Fruit fly (Drosophila melanogaster) whole organism, embryonic: ENCODE data around the gene Drsl5.
A peak's percentile ranks its signal among the peaks of the same experiment; 100 is the strongest.

ENCODE experiments used
- Atf3 ChIP-seq: fragments of 200-800 bp; sonication (Bioruptor generic); optimal IDR thresholded peaks from 3 replicates; lab custom pipeline; 2016; ENCODE audit warnings: missing biosample characterization, missing genetic modification characterization
- CG10654 ChIP-seq: fragments of 200-800 bp; sonication (Bioruptor generic); optimal IDR thresholded peaks from 2 replicates; lab custom pipeline; 2016; ENCODE audit warnings: missing biosample characterization, missing genetic modification characterization
- CG12071 ChIP-seq: fragments of 200-800 bp; sonication (Bioruptor generic); optimal IDR thresholded peaks from 3 replicates; lab custom pipeline; 2018; ENCODE audit warnings: missing biosample characterization, mild to moderate bottlenecking, missing genetic modification characterization
- CG13123 ChIP-seq: fragments of 200-800 bp; sonication (Bioruptor generic); optimal IDR thresholded peaks from 2 replicates; lab custom pipeline; 2016; ENCODE audit warnings: missing biosample characterization, missing genetic modification characterization
- CG14860 ChIP-seq: fragments of 200-800 bp; sonication (Bioruptor generic); IDR thresholded peaks from 3 replicates; pipeline ENCODE4 v1.3.6; 2022; ENCODE audit warnings: missing biosample characterization, missing genetic modification characterization; ENCODE audit not compliant: partially characterized antibody
- CG17359 ChIP-seq: fragments of 200-800 bp; sonication (Bioruptor generic); optimal IDR thresholded peaks from 3 replicates; lab custom pipeline; 2018; ENCODE audit warnings: missing biosample characterization, mild to moderate bottlenecking, missing genetic modification characterization, moderate library complexity
- CG17568 ChIP-seq: fragments of 200-800 bp; sonication (Bioruptor generic); optimal IDR thresholded peaks from 2 replicates; lab custom pipeline; 2018; ENCODE audit warnings: missing biosample characterization, mild to moderate bottlenecking, missing genetic modification characterization, moderate library complexity
- CG17612 ChIP-seq: fragments of 200-800 bp; sonication (Bioruptor generic); IDR thresholded peaks from 2 replicates; pipeline ENCODE4 v1.3.6; 2022; ENCODE audit warnings: missing biosample characterization, missing genetic modification characterization
- CG18619 ChIP-seq: fragments of 200-800 bp; sonication (Bioruptor generic); optimal IDR thresholded peaks from 3 replicates; lab custom pipeline; 2017; ENCODE audit warnings: missing biosample characterization, mild to moderate bottlenecking, missing genetic modification characterization
- CG2116 ChIP-seq: fragments of 200-800 bp; sonication (Bioruptor generic); optimal IDR thresholded peaks from 3 replicates; lab custom pipeline; 2018; ENCODE audit warnings: missing biosample characterization, mild to moderate bottlenecking, missing genetic modification characterization
- CG30403 ChIP-seq: fragments of 200-800 bp; sonication (Bioruptor generic); optimal IDR thresholded peaks from 3 replicates; lab custom pipeline; 2016; ENCODE audit warnings: missing biosample characterization, missing genetic modification characterization
- CG32532 ChIP-seq: fragments of 200-800 bp; sonication (Bioruptor generic); IDR thresholded peaks from 2 replicates; pipeline ENCODE4 v1.3.6; 2022; ENCODE audit warnings: missing biosample characterization, missing genetic modification characterization
- CG4854 ChIP-seq: fragments of 200-800 bp; sonication (Bioruptor generic); optimal IDR thresholded peaks from 2 replicates; lab custom pipeline; 2016; ENCODE audit warnings: missing biosample characterization, missing genetic modification characterization, inconsistent platforms
- CG6854 ChIP-seq: fragments of 200-800 bp; sonication (Bioruptor generic); optimal IDR thresholded peaks from 3 replicates; lab custom pipeline; 2017; ENCODE audit warnings: missing biosample characterization, mild to moderate bottlenecking, missing genetic modification characterization
- CG7271 ChIP-seq: fragments of 200-800 bp; sonication (Bioruptor generic); optimal IDR thresholded peaks from 2 replicates; lab custom pipeline; 2018; ENCODE audit warnings: missing biosample characterization, mild to moderate bottlenecking, missing genetic modification characterization, moderate library complexity
- CG8478 ChIP-seq: fragments of >200 bp; optimal IDR thresholded peaks from 2 replicates; lab custom pipeline; 2018
- CG9215 ChIP-seq: fragments of 200-800 bp; sonication (Bioruptor generic); IDR thresholded peaks from 2 replicates; pipeline ENCODE4 v1.3.6; 2022; ENCODE audit warnings: missing biosample characterization, missing genetic modification characterization
- CG9437 ChIP-seq: fragments of 200-800 bp; sonication (Bioruptor generic); optimal IDR thresholded peaks from 2 replicates; lab custom pipeline; 2018; ENCODE audit warnings: missing biosample characterization, mild to moderate bottlenecking, missing genetic modification characterization
- CG9727 ChIP-seq: fragments of 200-800 bp; sonication (Bioruptor generic); optimal IDR thresholded peaks from 3 replicates; lab custom pipeline; 2017; ENCODE audit warnings: missing biosample characterization, mild to moderate bottlenecking, missing genetic modification characterization
- Camta ChIP-seq: fragments of 200-800 bp; sonication (Bioruptor generic); optimal IDR thresholded peaks from 2 replicates; lab custom pipeline; 2016; ENCODE audit warnings: missing biosample characterization, missing genetic modification characterization
- Dad ChIP-seq: fragments of 200-800 bp; sonication (Bioruptor generic); optimal IDR thresholded peaks from 3 replicates; lab custom pipeline; 2016; ENCODE audit warnings: missing biosample characterization, missing genetic modification characterization
- Dp ChIP-seq: fragments of 200-800 bp; sonication (Bioruptor generic); optimal IDR thresholded peaks from 2 replicates; lab custom pipeline; 2018; ENCODE audit warnings: missing biosample characterization, mild to moderate bottlenecking, missing genetic modification characterization, moderate library complexity
- H15 ChIP-seq: fragments of 200-800 bp; sonication (Bioruptor generic); IDR thresholded peaks from 3 replicates; pipeline ENCODE4 v1.3.6; 2022; ENCODE audit warnings: missing biosample characterization, missing genetic modification characterization
- HmgD ChIP-seq: fragments of 200-800 bp; sonication (Bioruptor generic); optimal IDR thresholded peaks from 3 replicates; lab custom pipeline; 2016; ENCODE audit warnings: missing biosample characterization, missing genetic modification characterization
- Hr51 ChIP-seq, 2 experiments: fragments of 200-800 bp; sonication (Bioruptor generic); optimal IDR thresholded peaks; 2 replicates in 1 of 2; 3 replicates in 1 of 2; lab custom pipeline; 2016 to 2018; ENCODE audit warnings: missing biosample characterization in 2 of 2, missing genetic modification characterization in 2 of 2, mild to moderate bottlenecking in 1 of 2, moderate library complexity in 1 of 2
- Kr ChIP-seq: fragments of 200-800 bp; sonication (Bioruptor generic); optimal IDR thresholded peaks from 2 replicates; lab custom pipeline; 2017; ENCODE audit warnings: missing biosample characterization, mild to moderate bottlenecking, missing genetic modification characterization
- MTF-1 ChIP-seq: fragments of 200-800 bp; sonication (Bioruptor generic); optimal IDR thresholded peaks from 2 replicates; lab custom pipeline; 2018; ENCODE audit warnings: missing biosample characterization, mild to moderate bottlenecking, missing genetic modification characterization, borderline replicate concordance
- Mes4 ChIP-seq: fragments of 200-800 bp; sonication (Bioruptor generic); optimal IDR thresholded peaks from 2 replicates; lab custom pipeline; 2016; ENCODE audit warnings: missing biosample characterization, missing genetic modification characterization
- Neu2 ChIP-seq: fragments of 200-800 bp; sonication (Bioruptor generic); optimal IDR thresholded peaks from 3 replicates; lab custom pipeline; 2016; ENCODE audit warnings: missing biosample characterization, missing genetic modification characterization, borderline replicate concordance
- Oaz ChIP-seq: fragments of 200-800 bp; sonication (Bioruptor generic); IDR thresholded peaks from 2 replicates; pipeline ENCODE4 v1.3.6; 2022; ENCODE audit warnings: missing biosample characterization, missing genetic modification characterization
- Pdp1 ChIP-seq, 2 experiments: fragments of 200-800 bp; sonication (Bioruptor generic); optimal IDR thresholded peaks; 3 replicates each; lab custom pipeline; 2016; ENCODE audit warnings: missing biosample characterization in 2 of 2, missing genetic modification characterization in 2 of 2, mild to moderate bottlenecking in 1 of 2, moderate library complexity in 1 of 2
- Scr ChIP-seq: fragments of 200-800 bp; sonication (Bioruptor generic); IDR thresholded peaks from 2 replicates; pipeline ENCODE4 v1.3.6; 2022; ENCODE audit warnings: missing biosample characterization, missing genetic modification characterization; ENCODE audit not compliant: partially characterized antibody
- Trl ChIP-seq, 3 experiments: fragments of >200 bp in 2 of 3; fragments of 200-800 bp in 1 of 3; sonication (Bioruptor generic) in 1 of 3; optimal IDR thresholded peaks; 2 replicates in 1 of 3; 3 replicates in 2 of 3; lab custom pipeline; 2016 to 2017; ENCODE audit warnings: missing biosample characterization in 1 of 3, missing genetic modification characterization in 1 of 3
- aop ChIP-seq: fragments of 200-800 bp; sonication (Bioruptor generic); IDR thresholded peaks from 2 replicates; pipeline ENCODE4 v1.3.6; 2022; ENCODE audit warnings: missing biosample characterization, missing genetic modification characterization
- ap ChIP-seq: fragments of 200-800 bp; sonication (Bioruptor generic); IDR thresholded peaks from 2 replicates; pipeline ENCODE4 v1.3.6; 2022; ENCODE audit warnings: missing biosample characterization, missing genetic modification characterization
- bbx ChIP-seq: fragments of 200-800 bp; sonication (Bioruptor generic); IDR thresholded peaks from 2 replicates; pipeline ENCODE4 v1.3.6; 2022; ENCODE audit warnings: missing biosample characterization, missing genetic modification characterization; ENCODE audit not compliant: partially characterized antibody
- bigmax ChIP-seq: fragments of 200-800 bp; sonication (Bioruptor generic); optimal IDR thresholded peaks from 2 replicates; lab custom pipeline; 2018; ENCODE audit warnings: missing biosample characterization, mild to moderate bottlenecking, missing genetic modification characterization
- br ChIP-seq: fragments of >200 bp; optimal IDR thresholded peaks from 2 replicates; lab custom pipeline; 2017
- chn ChIP-seq: fragments of 200-800 bp; sonication (Bioruptor generic); optimal IDR thresholded peaks from 2 replicates; lab custom pipeline; 2016; ENCODE audit warnings: missing biosample characterization, missing genetic modification characterization
- crc ChIP-seq: fragments of 200-800 bp; sonication (Bioruptor generic); optimal IDR thresholded peaks from 2 replicates; lab custom pipeline; 2016; ENCODE audit warnings: missing biosample characterization, missing genetic modification characterization
- crol ChIP-seq: fragments of 200-800 bp; sonication (Bioruptor generic); IDR thresholded peaks from 2 replicates; pipeline ENCODE4 v1.3.6; 2022; ENCODE audit warnings: missing biosample characterization, missing genetic modification characterization
- dan ChIP-seq: fragments of 200-800 bp; sonication (Bioruptor generic); IDR thresholded peaks from 2 replicates; pipeline ENCODE4 v1.3.6; 2022; ENCODE audit warnings: missing biosample characterization, missing genetic modification characterization
- inv ChIP-seq: fragments of 200-800 bp; sonication (Bioruptor generic); IDR thresholded peaks from 2 replicates; pipeline ENCODE4 v1.3.6; 2022; ENCODE audit warnings: missing biosample characterization, missing genetic modification characterization; ENCODE audit not compliant: partially characterized antibody
- oc ChIP-seq: fragments of 200-800 bp; sonication (Bioruptor generic); optimal IDR thresholded peaks from 2 replicates; lab custom pipeline; 2018; ENCODE audit warnings: missing biosample characterization, mild to moderate bottlenecking, missing genetic modification characterization, moderate library complexity
- salm ChIP-seq: fragments of 200-800 bp; sonication (Bioruptor generic); optimal IDR thresholded peaks from 2 replicates; lab custom pipeline; 2018; ENCODE audit warnings: missing biosample characterization, mild to moderate bottlenecking, missing genetic modification characterization
- scrt ChIP-seq: fragments of 200-800 bp; sonication (Bioruptor generic); optimal IDR thresholded peaks from 2 replicates; lab custom pipeline; 2018; ENCODE audit warnings: missing biosample characterization, mild to moderate bottlenecking, missing genetic modification characterization, moderate library complexity
- sim ChIP-seq: fragments of 200-800 bp; sonication (Bioruptor generic); IDR thresholded peaks from 2 replicates; pipeline ENCODE4 v1.3.6; 2022; ENCODE audit warnings: missing biosample characterization, missing genetic modification characterization
- slbo ChIP-seq: fragments of 200-800 bp; sonication (Bioruptor generic); IDR thresholded peaks from 2 replicates; pipeline ENCODE4 v1.3.6; 2022; ENCODE audit warnings: missing biosample characterization, missing genetic modification characterization
- sr ChIP-seq: fragments of 200-800 bp; sonication (Bioruptor generic); IDR thresholded peaks from 3 replicates; pipeline ENCODE4 v1.3.6; 2022; ENCODE audit warnings: missing biosample characterization, missing genetic modification characterization
- trh ChIP-seq: fragments of 200-800 bp; sonication (Bioruptor generic); optimal IDR thresholded peaks from 2 replicates; lab custom pipeline; 2016; ENCODE audit warnings: missing biosample characterization, missing genetic modification characterization
- zfh1 ChIP-seq: fragments of 200-800 bp; sonication (Bioruptor generic); IDR thresholded peaks from 3 replicates; pipeline ENCODE4 v1.3.6; 2022; ENCODE audit warnings: missing biosample characterization, missing genetic modification characterization

Drsl5 gene

dm6 chr3L:3319223-3319643 is 2.7 kb downstream of the Drsl5 start, which contains the start of the genes PIG-C, CG12016 and Dpm2 (continued):
- TF ChIP-seq sim (no peak), Dp (GFP tag; lab: Kevin White, UChicago) (peak; percentile 54), aop (GFP tag; lab: Robert Waterston, UW) (no peak), bigmax (no peak), Scr (GFP tag; lab: Robert Waterston, UW) (peak; percentile 98), crol (no peak), Dad (GFP tag; lab: Kevin White, UChicago) (peak; percentile 57), CG17359 (tag; lab: Kevin White, UChicago) (peak; percentile 48), crc (GFP tag; lab: Kevin White, UChicago) (no peak), dan (GFP tag; lab: Robert Waterston, UW) (no peak), chn (GFP tag; lab: Kevin White, UChicago) (peak; percentile 77), Mes4 (GFP tag; lab: Kevin White, UChicago) (peak; percentile 41), CG7271 (tag; lab: Kevin White, UChicago) (no peak), CG17612 (GFP tag; lab: Robert Waterston, UW) (no peak), MTF-1 (GFP tag; lab: Kevin White, UChicago) (peak; percentile 6), CG18619 (peak; percentile 47), Camta (peak; percentile 54), scrt (GFP tag; lab: Kevin White, UChicago) (no peak), bbx (GFP tag; lab: Robert Waterston, UW) (peak; percentile 95), br (lab: Kevin White, UChicago) (no peak), Atf3 (GFP tag; lab: Kevin White, UChicago) (peak; percentile 45), CG4854 (GFP tag; lab: Kevin White, UChicago) (peak; percentile 52), CG12071 (no peak), CG2116 (GFP tag; lab: Kevin White, UChicago) (peak; percentile 82), H15 (GFP tag; lab: Robert Waterston, UW) (0 out of 3 replicates have a peak, but pooled peaks have one; percentile 32), CG30403 (GFP tag; lab: Kevin White, UChicago) (peak; percentile 86), Pdp1 (GFP tag; optimal IDR thresholded peaks at IDR 0.05; lab: Kevin White, UChicago) (peak; percentile 68 to 89), CG6854 (GFP tag; lab: Kevin White, UChicago) (no peak), HmgD (GFP tag; lab: Kevin White, UChicago) (peak; percentile 74), CG14860 (GFP tag; lab: Robert Waterston, UW) (peak; percentile 96), Neu2 (no peak), oc (tag; lab: Kevin White, UChicago) (no peak), CG32532 (peak; percentile 73), CG17568 (no peak), Oaz (peak; percentile 47; the same call in 1 of the 2 replicates), CG13123 (GFP tag; lab: Kevin White, UChicago) (peak; percentile 50), sr (GFP tag; lab: Robert Waterston, UW) (no peak), Hr51 (GFP tag; optimal IDR thresholded peaks at IDR 0.05; lab: Kevin White, UChicago) (peak in 1 of 2 experiments; percentile 55), CG9727 (GFP tag; lab: Kevin White, UChicago) (peak; percentile 50), zfh1 (GFP tag; lab: Robert Waterston, UW) (peak; percentile 51; the same call in 1 of the 3 replicates), inv (GFP tag; lab: Robert Waterston, UW) (peak; percentile 97), Trl (optimal IDR thresholded peaks at IDR 0.05; lab: Kevin White, UChicago) (no peak), Trl (GFP tag; optimal IDR thresholded peaks at IDR 0.05; lab: Kevin White, UChicago) (peak; percentile 78), Kr (GFP tag; lab: Kevin White, UChicago) (no peak), CG9437 (GFP tag; lab: Kevin White, UChicago) (peak; percentile 14), CG8478 (no peak), trh (peak; percentile 28), CG10654 (GFP tag; lab: Kevin White, UChicago) (peak; percentile 22), slbo (peak; percentile 81), CG9215 (no peak; the same call in none of the 2 replicates), ap (GFP tag; lab: Robert Waterston, UW) (no peak), salm (tag; lab: Kevin White, UChicago) (peak; percentile 2)
